Worm (Caenorhabditis elegans) whole organism, L1 larva: Measurements from ENCODE around the gene tes-1.

Experiments used
- aha-1 ChIP-seq: fragments of 150-350 bp; optimal IDR thresholded peaks from 2 replicates; lab custom pipeline; 2014; ENCODE audit warnings: missing biosample characterization, missing genetic modification characterization
- blmp-1 ChIP-seq: fragments of 150-350 bp; optimal IDR thresholded peaks from 2 replicates; lab custom pipeline; 2014; ENCODE audit warnings: missing biosample characterization, missing genetic modification characterization
- ceh-63 ChIP-seq: fragments of 200-800 bp; sonication (Bioruptor generic); optimal IDR thresholded peaks from 2 replicates; lab custom pipeline; 2018; ENCODE audit warnings: mild to moderate bottlenecking, missing genetic modification characterization, missing compliant biosample characterization
- ceh-82 ChIP-seq, 3 experiments: fragments of 150-350 bp in 1 of 3; sonication (generic microtip) in 2 of 3; optimal IDR thresholded peaks; 2 replicates each; lab custom pipeline; 2014 to 2017; ENCODE audit warnings: missing biosample characterization in 3 of 3, missing genetic modification characterization in 3 of 3
- ceh-88 ChIP-seq: fragments of 200-800 bp; sonication (Bioruptor generic); IDR thresholded peaks from 2 replicates; pipeline ENCODE4 v1.3.6; 2022; ENCODE audit warnings: missing genetic modification characterization, missing compliant biosample characterization
- ceh-90 ChIP-seq: sonication (generic microtip); optimal IDR thresholded peaks from 2 replicates; lab custom pipeline; 2016; ENCODE audit warnings: missing genetic modification characterization, missing compliant biosample characterization
- ces-1 ChIP-seq: fragments of 150-350 bp; optimal IDR thresholded peaks from 2 replicates; lab custom pipeline; 2014; ENCODE audit warnings: missing biosample characterization, missing genetic modification reagents, missing genetic modification characterization
- dpl-1 ChIP-seq, 3 experiments: fragments of 150-350 bp in 2 of 3; sonication (generic microtip) in 1 of 3; optimal IDR thresholded peaks; 2 replicates each; lab custom pipeline; 2014 to 2017; ENCODE audit warnings: missing biosample characterization in 3 of 3, missing genetic modification characterization in 3 of 3, missing genetic modification reagents in 3 of 3
- efl-1 ChIP-seq, 4 experiments: fragments of 150-350 bp; optimal IDR thresholded peaks in 3 of 4; peaks in 1 of 4; 1 replicate in 1 of 4; 2 replicates in 3 of 4; lab custom pipeline; 2014; ENCODE audit warnings: missing biosample characterization in 2 of 4, missing genetic modification characterization in 2 of 4, missing genetic modification reagents in 2 of 4
- elt-2 ChIP-seq: sonication (generic microtip); optimal IDR thresholded peaks from 2 replicates; lab custom pipeline; 2016; ENCODE audit warnings: missing genetic modification characterization, mild to moderate bottlenecking, inconsistent platforms, missing compliant biosample characterization, missing genetic modification reagents
- elt-3 ChIP-seq, 6 experiments: fragments of 150-350 bp in 1 of 6; sonication (generic microtip); optimal IDR thresholded peaks; 2 replicates each; lab custom pipeline; 2017 to 2018; ENCODE audit warnings: missing biosample characterization in 6 of 6, missing genetic modification characterization in 6 of 6, inconsistent platforms in 1 of 6
- fkh-4 ChIP-seq: sonication (generic microtip); optimal IDR thresholded peaks from 2 replicates; lab custom pipeline; 2016; ENCODE audit warnings: missing compliant biosample characterization, missing genetic modification characterization, borderline replicate concordance
- fkh-8 ChIP-seq: sonication (generic microtip); optimal IDR thresholded peaks from 2 replicates; lab custom pipeline; 2016; ENCODE audit warnings: mild to moderate bottlenecking, missing genetic modification characterization, missing compliant biosample characterization
- hlh-17 ChIP-seq: fragments of 200-800 bp; sonication (Bioruptor generic); optimal IDR thresholded peaks from 2 replicates; lab custom pipeline; 2018; ENCODE audit warnings: missing genetic modification characterization, mild to moderate bottlenecking, missing compliant biosample characterization, moderate library complexity, borderline replicate concordance
- lin-13 ChIP-seq: fragments of 150-350 bp; optimal IDR thresholded peaks from 2 replicates; lab custom pipeline; 2014; ENCODE audit warnings: missing biosample characterization, missing genetic modification reagents, missing genetic modification characterization
- lin-15B ChIP-seq: fragments of 150-350 bp; sonication (generic microtip); optimal IDR thresholded peaks from 3 replicates; lab custom pipeline; 2014; ENCODE audit warnings: missing biosample characterization, missing genetic modification characterization
- lin-39 ChIP-seq: fragments of 150-350 bp; optimal IDR thresholded peaks from 2 replicates; lab custom pipeline; 2014; ENCODE audit warnings: missing biosample characterization, missing genetic modification reagents, missing genetic modification characterization
- lir-3 ChIP-seq: sonication (generic microtip); optimal IDR thresholded peaks from 2 replicates; lab custom pipeline; 2016; ENCODE audit warnings: mild to moderate bottlenecking, missing genetic modification characterization, moderate library complexity, missing compliant biosample characterization; ENCODE audit not compliant: poor library complexity
- mab-9 ChIP-seq: fragments of 200-800 bp; sonication (Bioruptor generic); IDR thresholded peaks from 2 replicates; pipeline ENCODE4 v1.3.6; 2022; ENCODE audit warnings: missing genetic modification reagents, missing genetic modification characterization, missing compliant biosample characterization
- mef-2 ChIP-seq: fragments of 150-350 bp; optimal IDR thresholded peaks from 2 replicates; lab custom pipeline; 2014; ENCODE audit warnings: missing biosample characterization, missing genetic modification characterization
- nhr-19 ChIP-seq: fragments of 200-800 bp; sonication (Bioruptor generic); conservative IDR thresholded peaks from 2 replicates; pipeline ENCODE4 v1.3.6; 2022; ENCODE audit warnings: missing genetic modification characterization, missing compliant biosample characterization
- nhr-20 ChIP-seq: sonication (generic microtip); optimal IDR thresholded peaks from 2 replicates; lab custom pipeline; 2016; ENCODE audit warnings: mild to moderate bottlenecking, missing genetic modification characterization, missing compliant biosample characterization
- nhr-237 ChIP-seq: fragments of 150-350 bp; optimal IDR thresholded peaks from 2 replicates; lab custom pipeline; 2014; ENCODE audit warnings: missing biosample characterization, missing genetic modification characterization
- nhr-28 ChIP-seq: fragments of 150-350 bp; optimal IDR thresholded peaks from 2 replicates; lab custom pipeline; 2014; ENCODE audit warnings: missing biosample characterization, missing genetic modification characterization
- nhr-47 ChIP-seq: sonication (generic microtip); optimal IDR thresholded peaks from 2 replicates; lab custom pipeline; 2016; ENCODE audit warnings: mild to moderate bottlenecking, missing genetic modification characterization, moderate library complexity, missing compliant biosample characterization
- nhr-71 ChIP-seq: sonication (generic microtip); optimal IDR thresholded peaks from 2 replicates; lab custom pipeline; 2016; ENCODE audit warnings: mild to moderate bottlenecking, missing genetic modification characterization, moderate library complexity, missing compliant biosample characterization
- nhr-77 ChIP-seq: fragments of 150-350 bp; optimal IDR thresholded peaks from 2 replicates; lab custom pipeline; 2014; ENCODE audit warnings: missing biosample characterization, missing genetic modification characterization
- nhr-85 ChIP-seq: sonication (generic microtip); peaks from one replicate; lab custom pipeline; 2016; ENCODE audit warnings: missing genetic modification characterization, inconsistent platforms, missing compliant biosample characterization
- nhr-90 ChIP-seq: sonication (generic microtip); optimal IDR thresholded peaks from 2 replicates; lab custom pipeline; 2016; ENCODE audit warnings: mild to moderate bottlenecking, missing genetic modification characterization, missing compliant biosample characterization; ENCODE audit not compliant: poor library complexity
- pqm-1 ChIP-seq: sonication (generic microtip); optimal IDR thresholded peaks from 3 replicates; lab custom pipeline; 2017; ENCODE audit warnings: missing biosample characterization, missing genetic modification characterization
- snpc-4 ChIP-seq: fragments of 150-350 bp; optimal IDR thresholded peaks from 2 replicates; lab custom pipeline; 2014; ENCODE audit warnings: missing biosample characterization, missing genetic modification characterization
- sox-4 ChIP-seq: sonication (generic microtip); optimal IDR thresholded peaks from 2 replicates; lab custom pipeline; 2016; ENCODE audit warnings: missing genetic modification characterization, missing compliant biosample characterization
- swsn-7 ChIP-seq: sonication (generic microtip); optimal IDR thresholded peaks from 2 replicates; lab custom pipeline; 2016; ENCODE audit warnings: missing genetic modification characterization, missing compliant biosample characterization
- xbp-1 ChIP-seq: sonication (generic microtip); optimal IDR thresholded peaks from 2 replicates; lab custom pipeline; 2016; ENCODE audit warnings: missing genetic modification characterization, missing compliant biosample characterization
- ztf-11 ChIP-seq, 2 experiments: sonication (generic microtip); optimal IDR thresholded peaks; 2 replicates each; lab custom pipeline; 2016 to 2017; ENCODE audit warnings: missing genetic modification characterization in 2 of 2, missing biosample characterization in 1 of 2, missing compliant biosample characterization in 1 of 2
- ztf-4 ChIP-seq: fragments of 150-350 bp; optimal IDR thresholded peaks from 2 replicates; lab custom pipeline; 2014; ENCODE audit warnings: missing biosample characterization, missing genetic modification characterization

tes-1 gene

ce11 chrIV:7451345-7451744, at the start of gene tes-1:
Gene tes-1, minus strand, starts transcription at chrIV:7451445.
- TF ChIP-seq lin-13 (GFP tag; lab: Kevin White, UChicago) = no peak
- no peak for TF ChIP-seq elt-3 (tag; optimal IDR thresholded peaks at IDR 0.05; lab: Kevin White, UChicago)
- TF ChIP-seq fkh-8 (tag; lab: Kevin White, UChicago) = no peak
- no peak for TF ChIP-seq ceh-88 (GFP tag; lab: Robert Waterston, UW)
- TF ChIP-seq nhr-28 (tag; lab: Kevin White, UChicago) = no peak
- no peak for TF ChIP-seq ceh-82 (tag; optimal IDR thresholded peaks at IDR 0.05; lab: Kevin White, UChicago)
- no peak for TF ChIP-seq pqm-1 (tag; lab: Kevin White, UChicago)
- TF ChIP-seq nhr-77 (tag; lab: Kevin White, UChicago) = no peak
- no peak for TF ChIP-seq ztf-11 (tag; optimal IDR thresholded peaks at IDR 0.05; lab: Kevin White, UChicago)
- no peak for TF ChIP-seq nhr-85 (tag; lab: Kevin White, UChicago)
- no peak for TF ChIP-seq xbp-1 (tag; lab: Kevin White, UChicago)
- TF ChIP-seq nhr-71 = no peak
- no peak for TF ChIP-seq nhr-90 (tag; lab: Kevin White, UChicago)
- TF ChIP-seq nhr-47 (tag; lab: Kevin White, UChicago) = no peak

- TF ChIP-seq efl-1 (optimal IDR thresholded peaks at IDR 0.05; lab: Kevin White, UChicago) (no peak), efl-1 (GFP tag; optimal IDR thresholded peaks at IDR 0.05 in 1 of 2; lab: Kevin White, UChicago) (peak in 1 of 2 experiments; percentile 82), blmp-1 (no peak), nhr-19 (no peak), nhr-237 (no peak)
Observed at ce11 chrIV:7500924-7501323, 49.7 kb upstream of the tes-1 start.

- TF ChIP-seq nhr-47 (tag; lab: Kevin White, UChicago) = no peak
- TF ChIP-seq snpc-4 (tag; lab: Kevin White, UChicago) = peak; percentile 84
- no peak for TF ChIP-seq ceh-90 (tag; lab: Kevin White, UChicago)
- TF ChIP-seq efl-1 (optimal IDR thresholded peaks at IDR 0.05; lab: Kevin White, UChicago) = no peak
- TF ChIP-seq efl-1 (GFP tag; optimal IDR thresholded peaks at IDR 0.05 in 1 of 2; lab: Kevin White, UChicago) = peak in 1 of 2 experiments; percentile 61
Observed at ce11 chrIV:7499302-7499701, 48.1 kb upstream of the tes-1 start.

ce11 chrIV:7497750-7498149, 46.5 kb upstream of the tes-1 start, which contains the start of gene egas-4:
Gene egas-4, minus strand, starts transcription at chrIV:7497850.
- TF ChIP-seq lin-15B (tag; lab: Kevin White, UChicago) (no peak), nhr-90 (tag; lab: Kevin White, UChicago) (no peak), sox-4 (tag; lab: Kevin White, UChicago) (no peak), swsn-7 (no peak)

ce11 chrIV:7497205-7497604, 46.0 kb upstream of the tes-1 start:
- no peak for TF ChIP-seq fkh-4 (tag; lab: Kevin White, UChicago)
- no peak for TF ChIP-seq dpl-1 (GFP tag; optimal IDR thresholded peaks at IDR 0.05; lab: Kevin White, UChicago)
- TF ChIP-seq nhr-20 (tag; lab: Kevin White, UChicago) = peak; percentile 4
- TF ChIP-seq hlh-17 (GFP tag; lab: Kevin White, UChicago) = no peak
- peak; percentile 28 for TF ChIP-seq elt-2
- TF ChIP-seq mab-9 (GFP tag; lab: Robert Waterston, UW) = no peak
- no peak for TF ChIP-seq ces-1 (GFP tag; lab: Kevin White, UChicago)

ce11 chrIV:7491464-7491863, 40.2 kb upstream of the tes-1 start, which contains the start of gene F55G1.1:
Gene F55G1.1, plus strand, starts transcription at chrIV:7491764.
- TF ChIP-seq aha-1 (no peak), mef-2 (tag; lab: Kevin White, UChicago) (no peak), fkh-8 (tag; lab: Kevin White, UChicago) (no peak), ceh-63 (GFP tag; lab: Kevin White, UChicago) (no peak), lir-3 (no peak), lin-39 (tag; lab: Kevin White, UChicago) (no peak), ztf-4 (tag; lab: Kevin White, UChicago) (no peak)
